Fruit fly (Drosophila melanogaster) whole organism, embryonic: ENCODE measurements around the gene SmD1.

ENCODE experiments used
- Atf-2 ChIP-seq: fragments of 200-800 bp; sonication (Bioruptor generic); optimal IDR thresholded peaks from 2 replicates; lab custom pipeline; 2016; ENCODE audit warnings: missing biosample characterization, missing genetic modification characterization
- BtbVII ChIP-seq: fragments of 200-800 bp; sonication (Bioruptor generic); optimal IDR thresholded peaks from 3 replicates; lab custom pipeline; 2017; ENCODE audit warnings: missing biosample characterization, mild to moderate bottlenecking, missing genetic modification characterization
- CG10366 ChIP-seq: fragments of 200-800 bp; sonication (Bioruptor generic); IDR thresholded peaks from 2 replicates; pipeline ENCODE4 v1.3.6; 2022; ENCODE audit warnings: missing biosample characterization, missing genetic modification characterization
- CG10654 ChIP-seq: fragments of 200-800 bp; sonication (Bioruptor generic); optimal IDR thresholded peaks from 2 replicates; lab custom pipeline; 2016; ENCODE audit warnings: missing biosample characterization, missing genetic modification characterization
- CG11456 ChIP-seq: fragments of 200-800 bp; sonication (Bioruptor generic); IDR thresholded peaks from 3 replicates; pipeline ENCODE4 v1.3.6; 2022; ENCODE audit warnings: missing biosample characterization, missing genetic modification characterization
- CG12155 ChIP-seq: fragments of 200-800 bp; sonication (Bioruptor generic); optimal IDR thresholded peaks from 3 replicates; lab custom pipeline; 2016; ENCODE audit warnings: missing biosample characterization, missing genetic modification characterization
- CG12299 ChIP-seq: fragments of 200-800 bp; sonication (Bioruptor generic); optimal IDR thresholded peaks from 2 replicates; lab custom pipeline; 2018; ENCODE audit warnings: missing biosample characterization, mild to moderate bottlenecking, missing genetic modification characterization
- CG13287 ChIP-seq: fragments of 200-800 bp; sonication (Bioruptor generic); IDR thresholded peaks from 2 replicates; pipeline ENCODE4 v1.3.6; 2022; ENCODE audit warnings: missing biosample characterization, missing genetic modification characterization; ENCODE audit not compliant: partially characterized antibody
- CG13296 ChIP-seq: fragments of 200-800 bp; sonication (Bioruptor generic); optimal IDR thresholded peaks from 3 replicates; lab custom pipeline; 2018; ENCODE audit warnings: missing biosample characterization, mild to moderate bottlenecking, missing genetic modification characterization
- CG15269 ChIP-seq: fragments of 200-800 bp; sonication (Bioruptor generic); optimal IDR thresholded peaks from 2 replicates; lab custom pipeline; 2018; ENCODE audit warnings: missing biosample characterization, mild to moderate bottlenecking, missing genetic modification characterization, moderate library complexity
- CG18764 ChIP-seq: fragments of 200-800 bp; sonication (Bioruptor generic); optimal IDR thresholded peaks from 3 replicates; lab custom pipeline; 2016; ENCODE audit warnings: missing biosample characterization, missing genetic modification characterization
- CG6689 ChIP-seq: fragments of 200-800 bp; sonication (Bioruptor generic); IDR thresholded peaks from 2 replicates; pipeline ENCODE4 v1.3.6; 2022; ENCODE audit warnings: missing biosample characterization, missing genetic modification characterization
- CG8388 ChIP-seq: fragments of 200-800 bp; sonication (Bioruptor generic); optimal IDR thresholded peaks from 2 replicates; lab custom pipeline; 2019; ENCODE audit warnings: missing biosample characterization, mild to moderate bottlenecking, missing genetic modification characterization, moderate library complexity
- CrebB ChIP-seq: fragments of 200-800 bp; sonication (Bioruptor generic); optimal IDR thresholded peaks from 3 replicates; lab custom pipeline; 2018; ENCODE audit warnings: missing biosample characterization, mild to moderate bottlenecking, missing genetic modification characterization
- D19B ChIP-seq: fragments of 200-800 bp; sonication (Bioruptor generic); optimal IDR thresholded peaks from 2 replicates; lab custom pipeline; 2017; ENCODE audit warnings: missing biosample characterization, mild to moderate bottlenecking, missing genetic modification characterization
- Deaf1 ChIP-seq: fragments of 200-800 bp; optimal IDR thresholded peaks from 3 replicates; lab custom pipeline; 2019; ENCODE audit warnings: missing biosample characterization, mild to moderate bottlenecking, missing genetic modification characterization, moderate library complexity
- Dref ChIP-seq: fragments of 200-800 bp; sonication (Bioruptor generic); IDR thresholded peaks from 2 replicates; pipeline ENCODE4 v1.3.6; 2022; ENCODE audit warnings: missing biosample characterization, missing genetic modification characterization
- Fer3 ChIP-seq: fragments of 200-800 bp; sonication (Bioruptor generic); optimal IDR thresholded peaks from 2 replicates; lab custom pipeline; 2018; ENCODE audit warnings: missing biosample characterization, mild to moderate bottlenecking, missing genetic modification characterization, moderate library complexity
- Hey ChIP-seq: fragments of 200-800 bp; sonication (Bioruptor generic); optimal IDR thresholded peaks from 3 replicates; lab custom pipeline; 2018; ENCODE audit warnings: missing biosample characterization, mild to moderate bottlenecking, missing genetic modification characterization
- Mrtf ChIP-seq: fragments of 200-800 bp; sonication (Bioruptor generic); IDR thresholded peaks from 3 replicates; pipeline ENCODE4 v1.3.6; 2022; ENCODE audit warnings: missing biosample characterization, missing genetic modification characterization
- NK7.1 ChIP-seq: fragments of 200-800 bp; sonication (Bioruptor generic); optimal IDR thresholded peaks from 3 replicates; lab custom pipeline; 2016; ENCODE audit warnings: missing biosample characterization, missing genetic modification characterization
- Neu2 ChIP-seq: fragments of 200-800 bp; sonication (Bioruptor generic); optimal IDR thresholded peaks from 3 replicates; lab custom pipeline; 2016; ENCODE audit warnings: missing biosample characterization, missing genetic modification characterization, borderline replicate concordance
- Nf-YB ChIP-seq: fragments of 200-800 bp; sonication (Bioruptor generic); optimal IDR thresholded peaks from 3 replicates; lab custom pipeline; 2019; ENCODE audit warnings: missing biosample characterization, mild to moderate bottlenecking, missing genetic modification characterization, moderate library complexity
- Rx ChIP-seq: fragments of 200-800 bp; sonication (Bioruptor generic); IDR thresholded peaks from 2 replicates; pipeline ENCODE4 v1.3.6; 2022; ENCODE audit warnings: missing biosample characterization, missing genetic modification characterization
- amos ChIP-seq: fragments of 200-800 bp; sonication (Bioruptor generic); IDR thresholded peaks from 2 replicates; pipeline ENCODE4 v1.3.6; 2022; ENCODE audit warnings: missing biosample characterization, missing genetic modification characterization; ENCODE audit not compliant: partially characterized antibody
- ash1 ChIP-seq: fragments of 200-800 bp; sonication (Bioruptor generic); optimal IDR thresholded peaks from 2 replicates; lab custom pipeline; 2018; ENCODE audit warnings: missing biosample characterization, mild to moderate bottlenecking, missing genetic modification characterization
- ato ChIP-seq: fragments of 200-800 bp; sonication (Bioruptor generic); IDR thresholded peaks from 2 replicates; pipeline ENCODE4 v1.3.6; 2022; ENCODE audit warnings: missing biosample characterization, missing genetic modification characterization; ENCODE audit not compliant: partially characterized antibody
- bigmax ChIP-seq: fragments of 200-800 bp; sonication (Bioruptor generic); optimal IDR thresholded peaks from 2 replicates; lab custom pipeline; 2018; ENCODE audit warnings: missing biosample characterization, mild to moderate bottlenecking, missing genetic modification characterization
- chinmo ChIP-seq: fragments of 200-800 bp; sonication (Bioruptor generic); IDR thresholded peaks from 4 replicates; pipeline ENCODE4 v1.3.6; 2022; ENCODE audit warnings: missing biosample characterization, missing genetic modification characterization; ENCODE audit not compliant: partially characterized antibody
- crc ChIP-seq: fragments of 200-800 bp; sonication (Bioruptor generic); optimal IDR thresholded peaks from 2 replicates; lab custom pipeline; 2016; ENCODE audit warnings: missing biosample characterization, missing genetic modification characterization
- crp ChIP-seq, 2 experiments: fragments of 200-800 bp; sonication (Bioruptor generic); optimal IDR thresholded peaks; 2 replicates in 1 of 2; 3 replicates in 1 of 2; lab custom pipeline; 2017; ENCODE audit warnings: missing biosample characterization in 2 of 2, missing genetic modification characterization in 2 of 2, mild to moderate bottlenecking in 1 of 2, moderate library complexity in 1 of 2
- gcm2 ChIP-seq: fragments of 200-800 bp; sonication (Bioruptor generic); optimal IDR thresholded peaks from 2 replicates; lab custom pipeline; 2016; ENCODE audit warnings: missing biosample characterization, missing genetic modification characterization
- mirr ChIP-seq: fragments of 200-800 bp; sonication (Bioruptor generic); optimal IDR thresholded peaks from 3 replicates; lab custom pipeline; 2018; ENCODE audit warnings: missing biosample characterization, mild to moderate bottlenecking, missing genetic modification characterization
- onecut ChIP-seq: fragments of 200-800 bp; sonication (Bioruptor generic); IDR thresholded peaks from 2 replicates; pipeline ENCODE4 v1.3.6; 2022; ENCODE audit warnings: missing biosample characterization, missing genetic modification characterization
- pfk ChIP-seq: fragments of 200-800 bp; sonication (Bioruptor generic); optimal IDR thresholded peaks from 2 replicates; lab custom pipeline; 2018; ENCODE audit warnings: missing biosample characterization, mild to moderate bottlenecking, missing genetic modification characterization, moderate library complexity
- pum ChIP-seq: fragments of 200-800 bp; sonication (Bioruptor generic); optimal IDR thresholded peaks from 2 replicates; lab custom pipeline; 2016; ENCODE audit warnings: missing biosample characterization, missing genetic modification characterization
- sisA ChIP-seq: fragments of 200-800 bp; sonication (Bioruptor generic); IDR thresholded peaks from 2 replicates; pipeline ENCODE4 v1.3.6; 2022; ENCODE audit warnings: missing biosample characterization, missing genetic modification characterization
- so ChIP-seq: fragments of 200-800 bp; sonication (Bioruptor generic); IDR thresholded peaks from 3 replicates; pipeline ENCODE4 v1.3.6; 2022; ENCODE audit warnings: missing biosample characterization, missing genetic modification characterization
- tna ChIP-seq: fragments of 200-800 bp; sonication (Bioruptor generic); IDR thresholded peaks from 2 replicates; pipeline ENCODE4 v1.3.6; 2022; ENCODE audit warnings: missing biosample characterization, missing genetic modification characterization; ENCODE audit not compliant: partially characterized antibody
- vvl ChIP-seq: fragments of 200-800 bp; sonication (Bioruptor generic); IDR thresholded peaks from 2 replicates; pipeline ENCODE4 v1.3.6; 2022; ENCODE audit warnings: missing biosample characterization, missing genetic modification characterization
- z ChIP-seq: fragments of 200-800 bp; sonication (Bioruptor generic); IDR thresholded peaks from 3 replicates; pipeline ENCODE4 v1.3.6; 2022; ENCODE audit warnings: missing biosample characterization, missing genetic modification characterization
- zen ChIP-seq: fragments of 200-800 bp; sonication (Bioruptor generic); optimal IDR thresholded peaks from 3 replicates; lab custom pipeline; 2018; ENCODE audit warnings: missing biosample characterization, mild to moderate bottlenecking, missing genetic modification characterization, moderate library complexity

SmD1 gene

DNA sequence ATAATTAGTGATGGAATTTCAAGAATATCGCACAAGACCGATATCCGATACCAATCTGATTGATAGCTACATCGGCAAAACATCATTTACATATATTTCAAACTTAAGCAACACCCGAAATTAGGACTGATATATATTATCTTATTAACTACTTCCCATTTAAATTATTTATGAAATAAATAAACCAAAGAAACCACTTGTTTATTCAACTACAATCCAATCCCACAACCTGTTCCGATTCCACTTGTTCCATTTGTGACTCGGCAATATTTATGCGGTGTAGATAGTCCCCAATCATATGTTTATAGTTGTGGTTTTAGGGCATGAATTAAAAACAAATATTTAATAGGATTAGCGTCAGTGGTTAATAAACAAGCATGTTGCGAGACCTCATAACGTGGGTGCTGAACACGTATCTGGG lies 20.4 kb upstream of the SmD1 start, which contains the start of the genes CG10973 and Vps13D (continued):
- TF ChIP-seq CG8388 (no peak), Deaf1 (tag; lab: Kevin White, UChicago) (no peak), CG13287 (GFP tag; lab: Robert Waterston, UW) (peak; percentile 95), D19B (GFP tag; lab: Kevin White, UChicago) (no peak), crp (GFP tag; optimal IDR thresholded peaks at IDR 0.05; lab: Kevin White, UChicago) (peak; percentile 75 to 94), NK7.1 (peak; percentile 16), CG12155 (GFP tag; lab: Kevin White, UChicago) (peak; percentile 47), sisA (no peak), CG11456 (GFP tag; lab: Robert Waterston, UW) (no peak), chinmo (GFP tag; lab: Robert Waterston, UW) (no peak; the same call in 2 of the 4 replicates), CG15269 (no peak), Nf-YB (GFP tag; lab: Kevin White, UChicago) (no peak), mirr (GFP tag; lab: Kevin White, UChicago) (no peak), Rx (GFP tag; lab: Robert Waterston, UW) (no peak), Atf-2 (no peak), Dref (GFP tag; lab: Robert Waterston, UW) (peak; percentile 67; the same call in 1 of the 2 replicates), bigmax (GFP tag; lab: Kevin White, UChicago) (peak; percentile 64), so (no peak), CG6689 (no peak), CG18764 (peak; percentile 100), Mrtf (no peak), onecut (GFP tag; lab: Robert Waterston, UW) (no peak), Neu2 (GFP tag; lab: Kevin White, UChicago) (no peak), amos (peak; percentile 88), ash1 (GFP tag; lab: Kevin White, UChicago) (no peak), ato (GFP tag; lab: Robert Waterston, UW) (no peak; the same call in none of the 2 replicates), CrebB (tag; lab: Kevin White, UChicago) (peak; percentile 82), vvl (no peak; the same call in none of the 2 replicates), zen (tag; lab: Kevin White, UChicago) (no peak), Hey (tag; lab: Kevin White, UChicago) (no peak), CG12299 (tag; lab: Kevin White, UChicago) (peak; percentile 73), Fer3 (no peak), pfk (GFP tag; lab: Kevin White, UChicago) (peak; percentile 96), BtbVII (peak; percentile 58), CG13296 (GFP tag; lab: Kevin White, UChicago) (no peak), CG10366 (GFP tag; lab: Robert Waterston, UW) (no peak; the same call in 1 of the 2 replicates), gcm2 (peak; percentile 9), CG10654 (GFP tag; lab: Kevin White, UChicago) (peak; percentile 7), tna (peak; percentile 69), crc (GFP tag; lab: Kevin White, UChicago) (no peak), z (GFP tag; lab: Robert Waterston, UW) (no peak), pum (GFP tag; lab: Kevin White, UChicago) (no peak)
